Worm (Caenorhabditis elegans) whole organism, late embryonic: ENCODE results near the gene cyp-29A4.

Experiments
- F13H6.1 ChIP-seq: sonication (generic microtip); optimal IDR thresholded peaks from 2 replicates; lab custom pipeline; 2016; ENCODE audit warnings: missing genetic modification characterization, missing compliant biosample characterization
- ceh-9 ChIP-seq: sonication (generic microtip); optimal IDR thresholded peaks from 2 replicates; lab custom pipeline; 2016; ENCODE audit warnings: mild to moderate bottlenecking, missing genetic modification characterization, inconsistent platforms, missing compliant biosample characterization
- lin-11 ChIP-seq: fragments of 200-800 bp; sonication (Bioruptor generic); optimal IDR thresholded peaks from 2 replicates; lab custom pipeline; 2018; ENCODE audit warnings: mild to moderate bottlenecking, missing genetic modification characterization, missing compliant biosample characterization
- madf-2 ChIP-seq: sonication (generic microtip); optimal IDR thresholded peaks from 2 replicates; lab custom pipeline; 2017; ENCODE audit warnings: missing genetic modification characterization, missing compliant biosample characterization
- pqm-1 ChIP-seq: sonication (generic microtip); optimal IDR thresholded peaks from 2 replicates; lab custom pipeline; 2016; ENCODE audit warnings: missing genetic modification characterization, missing compliant biosample characterization
- tbx-2 ChIP-seq: sonication (generic microtip); optimal IDR thresholded peaks from 2 replicates; lab custom pipeline; 2016; ENCODE audit warnings: missing genetic modification characterization, missing compliant biosample characterization

DNA sequence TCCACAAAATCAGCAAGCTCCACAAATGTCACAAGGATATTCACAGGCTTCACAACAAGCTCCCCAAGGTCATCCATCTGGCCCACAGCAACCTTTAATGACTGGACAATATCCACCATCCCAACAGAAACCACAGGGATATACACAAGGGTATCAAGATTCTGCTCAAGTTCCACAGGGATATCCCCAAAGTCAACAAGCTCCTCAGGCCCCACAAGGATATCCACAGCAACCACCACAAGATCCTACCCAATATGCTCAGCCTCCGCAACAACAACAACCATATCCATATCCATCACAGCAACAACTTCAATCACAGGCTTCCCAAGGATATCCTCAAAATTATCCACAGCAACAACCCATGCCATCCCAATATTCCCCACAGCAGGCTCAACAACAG is 37.9 kb upstream of the cyp-29A4 start:
- TF ChIP-seq tbx-2 (tag; lab: Kevin White, UChicago) = no peak
- TF ChIP-seq F13H6.1 = no peak
- no peak for TF ChIP-seq lin-11 (tag; lab: Kevin White, UChicago)
- TF ChIP-seq pqm-1 (tag; lab: Kevin White, UChicago) = no peak
- TF ChIP-seq madf-2 (tag; lab: Kevin White, UChicago) = no peak
- no peak for TF ChIP-seq ceh-9 (tag; lab: Kevin White, UChicago)
